Comparison of ENCODE assay signal across 3 fruit fly cellular contexts in genomic region chr2L:13074383-13074782, dm6.
TF ChIP-seq lines count a peak whose summit lies in the region.

No protein-coding gene starts in this region.

- no peak for TF ChIP-seq CTCF in whole organism, embryonic (GFP tag; optimal IDR thresholded peaks at IDR 0.05; lab: Kevin White, UChicago)

TF ChIP-seq in whole organism, embryonic, 481 proteins besides CTCF, POLR2A, EP300 and RAD21 (continues in another document):
- 0 out of 2 replicates have a peak, but pooled peaks have one; percentile 13 for TF ChIP-seq CG14441 (GFP tag; IDR thresholded peaks at IDR 0.05; lab: Robert Waterston, UW)
- TF ChIP-seq crp (GFP tag; optimal IDR thresholded peaks at IDR 0.05; lab: Kevin White, UChicago): no peak
- 0 out of 2 replicates have a peak, but pooled peaks have one; percentile 17 for TF ChIP-seq E2f1 (GFP tag; IDR thresholded peaks at IDR 0.05; lab: Robert Waterston, UW)
- peak; percentile 52; the same call in 2 of the 3 replicates for TF ChIP-seq dysf (GFP tag; IDR thresholded peaks at IDR 0.05; lab: Robert Waterston, UW)
- TF ChIP-seq Drgx (GFP tag; IDR thresholded peaks at IDR 0.05; lab: Robert Waterston, UW): peak; percentile 23; the same call in 1 of the 2 replicates
- 0 out of 2 replicates have a peak, but pooled peaks have one; percentile 15 for TF ChIP-seq CG3847 (GFP tag; IDR thresholded peaks at IDR 0.05; lab: Robert Waterston, UW)
- TF ChIP-seq Med (GFP tag; lab: Kevin White, UChicago): peak; percentile 35
- peak; percentile 37; the same call in 1 of the 2 replicates for TF ChIP-seq Ada2b (GFP tag; IDR thresholded peaks at IDR 0.05; lab: Robert Waterston, UW)
- peak; percentile 17; the same call in 1 of the 3 replicates for TF ChIP-seq tgo (GFP tag; IDR thresholded peaks at IDR 0.05; lab: Robert Waterston, UW)
- TF ChIP-seq pan (optimal IDR thresholded peaks at IDR 0.05; lab: Kevin White, UChicago): no peak
- TF ChIP-seq pan (GFP tag; optimal IDR thresholded peaks at IDR 0.05 in 1 of 2, IDR thresholded peaks at IDR 0.05 in 1 of 2): peak in 1 of 2 experiments; percentile 50
- no peak for TF ChIP-seq CG13424 (tag; optimal IDR thresholded peaks at IDR 0.05; lab: Kevin White, UChicago)
- peak; percentile 42; the same call in 1 of the 2 replicates for TF ChIP-seq H2.0 (GFP tag; IDR thresholded peaks at IDR 0.05; lab: Robert Waterston, UW)
- no peak for TF ChIP-seq oc (tag; optimal IDR thresholded peaks at IDR 0.05; lab: Kevin White, UChicago)
- TF ChIP-seq Rfx (GFP tag; IDR thresholded peaks at IDR 0.05; lab: Robert Waterston, UW): peak; percentile 31; the same call in 1 of the 2 replicates
- peak; percentile 12 for TF ChIP-seq CG7839 (tag; optimal IDR thresholded peaks at IDR 0.05; lab: Kevin White, UChicago)
- TF ChIP-seq sob (GFP tag; IDR thresholded peaks at IDR 0.05; lab: Robert Waterston, UW): peak; percentile 25; the same call in 1 of the 2 replicates
- peak; percentile 29; the same call in 1 of the 2 replicates for TF ChIP-seq vvl (GFP tag; IDR thresholded peaks at IDR 0.05; lab: Robert Waterston, UW)
- no peak for TF ChIP-seq chif (GFP tag; optimal IDR thresholded peaks at IDR 0.05; lab: Kevin White, UChicago)
- peak; percentile 61 for TF ChIP-seq grau (tag; optimal IDR thresholded peaks at IDR 0.05; lab: Kevin White, UChicago)
- TF ChIP-seq ranshi (GFP tag; IDR thresholded peaks at IDR 0.05; lab: Robert Waterston, UW): no peak
- peak; percentile 46 for TF ChIP-seq row (GFP tag; IDR thresholded peaks at IDR 0.05; lab: Robert Waterston, UW)
- no peak for TF ChIP-seq CG17829 (tag; optimal IDR thresholded peaks at IDR 0.05; lab: Kevin White, UChicago)
- 0 out of 2 replicates have a peak, but pooled peaks have one; percentile 29 for TF ChIP-seq stc (GFP tag; IDR thresholded peaks at IDR 0.05; lab: Robert Waterston, UW)
- no peak for TF ChIP-seq peb (GFP tag; IDR thresholded peaks at IDR 0.05; lab: Robert Waterston, UW)
- peak; percentile 32; the same call in 1 of the 3 replicates for TF ChIP-seq CG14050 (GFP tag; IDR thresholded peaks at IDR 0.05; lab: Robert Waterston, UW)
- 0 out of 2 replicates have a peak, but pooled peaks have one; percentile 17 for TF ChIP-seq CG10366 (GFP tag; IDR thresholded peaks at IDR 0.05; lab: Robert Waterston, UW)

TF ChIP-seq in whole organism, prepupa, 60 proteins besides CTCF, POLR2A, EP300 and RAD21:
- TF ChIP-seq Hr38 (GFP tag; optimal IDR thresholded peaks at IDR 0.05; lab: Kevin White, UChicago): no peak
- TF ChIP-seq Lpt (GFP tag; optimal IDR thresholded peaks at IDR 0.05; lab: Kevin White, UChicago): no peak
- TF ChIP-seq CG6163 (GFP tag; IDR thresholded peaks at IDR 0.05; lab: Robert Waterston, UW): peak; percentile 44; the same call in 1 of the 3 replicates
- TF ChIP-seq eg (GFP tag; IDR thresholded peaks at IDR 0.05; lab: Robert Waterston, UW): peak; percentile 53; the same call in 2 of the 3 replicates
- peak; percentile 19 for TF ChIP-seq Sox14 (GFP tag; optimal IDR thresholded peaks at IDR 0.05; lab: Kevin White, UChicago)
- TF ChIP-seq CG10631 (GFP tag; optimal IDR thresholded peaks at IDR 0.05; lab: Kevin White, UChicago): peak; percentile 1
- TF ChIP-seq CG8119 (GFP tag; IDR thresholded peaks at IDR 0.05; lab: Robert Waterston, UW): peak; percentile 42; the same call in 2 of the 3 replicates
- no peak for TF ChIP-seq CG6276 (GFP tag; optimal IDR thresholded peaks at IDR 0.05; lab: Kevin White, UChicago)
- no peak for TF ChIP-seq CG9139 (GFP tag; optimal IDR thresholded peaks at IDR 0.05; lab: Kevin White, UChicago)
- no peak for TF ChIP-seq Eip78C (GFP tag; lab: Kevin White, UChicago)

TF ChIP-seq in whole organism, pupa, 21 proteins besides CTCF, POLR2A, EP300 and RAD21:
- peak; percentile 16; the same call in 1 of the 3 replicates for TF ChIP-seq fd96Ca (GFP tag; IDR thresholded peaks at IDR 0.05; lab: Robert Waterston, UW)
- 0 out of 2 replicates have a peak, but pooled peaks have one; percentile 11 for TF ChIP-seq rn (GFP tag; IDR thresholded peaks at IDR 0.05; lab: Robert Waterston, UW)
- no peak for TF ChIP-seq EcR (GFP tag; optimal IDR thresholded peaks at IDR 0.05; lab: Kevin White, UChicago)
- TF ChIP-seq CG34367 (tag; optimal IDR thresholded peaks at IDR 0.05; lab: Kevin White, UChicago): no peak
- peak; percentile 38; the same call in 1 of the 2 replicates for TF ChIP-seq Ets98B (GFP tag; IDR thresholded peaks at IDR 0.05; lab: Robert Waterston, UW)
- TF ChIP-seq CG4496 (GFP tag; IDR thresholded peaks at IDR 0.05; lab: Robert Waterston, UW): peak; percentile 35; the same call in 1 of the 3 replicates
- no peak for TF ChIP-seq gl (tag; optimal IDR thresholded peaks at IDR 0.05; lab: Kevin White, UChicago)
- peak; percentile 18; the same call in 1 of the 2 replicates for TF ChIP-seq CG32121 (GFP tag; IDR thresholded peaks at IDR 0.05; lab: Robert Waterston, UW)
